Fruit fly (Drosophila melanogaster) whole organism, embryonic: ENCODE measurements around the gene CG14881.
A peak's percentile ranks its signal among the peaks of the same experiment; 100 is the strongest.

Experiments
- B-H2 ChIP-seq: fragments of 200-800 bp; sonication (Bioruptor generic); optimal IDR thresholded peaks from 2 replicates; lab custom pipeline; 2018; ENCODE audit warnings: missing biosample characterization, mild to moderate bottlenecking, missing genetic modification characterization
- BEAF-32 ChIP-seq: fragments of 200-800 bp; sonication (Bioruptor generic); optimal IDR thresholded peaks from 3 replicates; lab custom pipeline; 2017; ENCODE audit warnings: missing biosample characterization, missing genetic modification characterization, mild to moderate bottlenecking, moderate library complexity, missing genetic modification reagents
- CG10209 ChIP-seq: fragments of 200-800 bp; sonication (Bioruptor generic); optimal IDR thresholded peaks from 3 replicates; lab custom pipeline; 2017; ENCODE audit warnings: missing biosample characterization, mild to moderate bottlenecking, missing genetic modification characterization, missing genetic modification reagents
- CG1024 ChIP-seq: fragments of 200-800 bp; sonication (Bioruptor generic); IDR thresholded peaks from 2 replicates; pipeline ENCODE4 v1.3.6; 2022; ENCODE audit warnings: missing biosample characterization, missing genetic modification characterization
- CG13424 ChIP-seq: fragments of 200-800 bp; sonication (Bioruptor generic); optimal IDR thresholded peaks from 2 replicates; lab custom pipeline; 2019; ENCODE audit warnings: missing biosample characterization, mild to moderate bottlenecking, missing genetic modification characterization, moderate library complexity
- CG15514 ChIP-seq: fragments of 200-800 bp; sonication (Bioruptor generic); optimal IDR thresholded peaks from 3 replicates; lab custom pipeline; 2017; ENCODE audit warnings: missing biosample characterization, missing genetic modification characterization, mild to moderate bottlenecking, moderate library complexity, missing genetic modification reagents
- CG15601 ChIP-seq: fragments of 200-800 bp; sonication (Bioruptor generic); optimal IDR thresholded peaks from 3 replicates; lab custom pipeline; 2019; ENCODE audit warnings: missing biosample characterization, mild to moderate bottlenecking, missing genetic modification characterization, moderate library complexity
- CG1602 ChIP-seq: fragments of 200-800 bp; sonication (Bioruptor generic); optimal IDR thresholded peaks from 3 replicates; lab custom pipeline; 2016; ENCODE audit warnings: missing biosample characterization, missing genetic modification characterization
- CG17359 ChIP-seq: fragments of 200-800 bp; sonication (Bioruptor generic); optimal IDR thresholded peaks from 3 replicates; lab custom pipeline; 2018; ENCODE audit warnings: missing biosample characterization, mild to moderate bottlenecking, missing genetic modification characterization, moderate library complexity
- CG2202 ChIP-seq: fragments of 200-800 bp; sonication (Bioruptor generic); optimal IDR thresholded peaks from 2 replicates; lab custom pipeline; 2018; ENCODE audit warnings: missing biosample characterization, mild to moderate bottlenecking, missing genetic modification characterization
- CG2889 ChIP-seq: fragments of 200-800 bp; sonication (Bioruptor generic); IDR thresholded peaks from 3 replicates; pipeline ENCODE4 v1.3.6; 2022; ENCODE audit warnings: missing biosample characterization, missing genetic modification characterization
- CG30431 ChIP-seq: fragments of 200-800 bp; sonication (Bioruptor generic); optimal IDR thresholded peaks from 2 replicates; lab custom pipeline; 2017; ENCODE audit warnings: missing biosample characterization, missing genetic modification characterization
- CG31365 ChIP-seq: fragments of 200-800 bp; sonication (Bioruptor generic); optimal IDR thresholded peaks from 2 replicates; lab custom pipeline; 2018; ENCODE audit warnings: missing biosample characterization, mild to moderate bottlenecking, missing genetic modification characterization
- CG4730 ChIP-seq: fragments of 200-800 bp; sonication (Bioruptor generic); IDR thresholded peaks from 2 replicates; pipeline ENCODE4 v1.3.6; 2022; ENCODE audit warnings: missing biosample characterization, missing genetic modification characterization
- CG5953 ChIP-seq: fragments of 200-800 bp; sonication (Bioruptor generic); IDR thresholded peaks from 2 replicates; pipeline ENCODE4 v1.3.6; 2022; ENCODE audit warnings: missing biosample characterization, missing genetic modification characterization
- CG6689 ChIP-seq: fragments of 200-800 bp; sonication (Bioruptor generic); IDR thresholded peaks from 2 replicates; pipeline ENCODE4 v1.3.6; 2022; ENCODE audit warnings: missing biosample characterization, missing genetic modification characterization
- CG7928 ChIP-seq: fragments of 200-800 bp; sonication (Bioruptor generic); optimal IDR thresholded peaks from 2 replicates; lab custom pipeline; 2017; ENCODE audit warnings: missing biosample characterization, mild to moderate bottlenecking, missing genetic modification characterization
- CG7987 ChIP-seq: fragments of 200-800 bp; sonication (Bioruptor generic); optimal IDR thresholded peaks from 2 replicates; lab custom pipeline; 2018; ENCODE audit warnings: missing biosample characterization, mild to moderate bottlenecking, missing genetic modification characterization, moderate library complexity
- CG8359 ChIP-seq: fragments of 200-800 bp; sonication (Bioruptor generic); optimal IDR thresholded peaks from 2 replicates; lab custom pipeline; 2017; ENCODE audit warnings: missing biosample characterization, mild to moderate bottlenecking, missing genetic modification characterization, borderline replicate concordance
- CG8944 ChIP-seq: fragments of 200-800 bp; sonication (Bioruptor generic); optimal IDR thresholded peaks from 3 replicates; lab custom pipeline; 2016; ENCODE audit warnings: missing biosample characterization, missing genetic modification characterization
- CG9215 ChIP-seq: fragments of 200-800 bp; sonication (Bioruptor generic); IDR thresholded peaks from 2 replicates; pipeline ENCODE4 v1.3.6; 2022; ENCODE audit warnings: missing biosample characterization, missing genetic modification characterization
- CG9797 ChIP-seq: fragments of 200-800 bp; sonication (Bioruptor generic); optimal IDR thresholded peaks from 3 replicates; lab custom pipeline; 2018; ENCODE audit warnings: missing biosample characterization, mild to moderate bottlenecking, missing genetic modification characterization
- Deaf1 ChIP-seq: fragments of 200-800 bp; optimal IDR thresholded peaks from 3 replicates; lab custom pipeline; 2019; ENCODE audit warnings: missing biosample characterization, mild to moderate bottlenecking, missing genetic modification characterization, moderate library complexity
- Dek ChIP-seq: fragments of 200-800 bp; sonication (Bioruptor generic); optimal IDR thresholded peaks from 3 replicates; lab custom pipeline; 2019; ENCODE audit warnings: missing biosample characterization, mild to moderate bottlenecking, missing genetic modification characterization, moderate library complexity
- Dfd ChIP-seq, 2 experiments: fragments of >200 bp; optimal IDR thresholded peaks; 2 replicates each; lab custom pipeline; 2017; ENCODE audit warnings: missing biosample characterization in 2 of 2, missing genetic modification characterization in 2 of 2
- E2f1 ChIP-seq: fragments of 200-800 bp; sonication (Bioruptor generic); IDR thresholded peaks from 2 replicates; pipeline ENCODE4 v1.3.6; 2022; ENCODE audit warnings: missing biosample characterization, missing genetic modification characterization
- HLH54F ChIP-seq: fragments of 200-800 bp; sonication (Bioruptor generic); optimal IDR thresholded peaks from 3 replicates; lab custom pipeline; 2016; ENCODE audit warnings: missing biosample characterization, missing genetic modification characterization
- HmgD ChIP-seq: fragments of 200-800 bp; sonication (Bioruptor generic); optimal IDR thresholded peaks from 3 replicates; lab custom pipeline; 2016; ENCODE audit warnings: missing biosample characterization, missing genetic modification characterization
- Hr78 ChIP-seq, 2 experiments: fragments of 200-800 bp in 1 of 2; fragments of >200 bp in 1 of 2; sonication (Bioruptor generic) in 1 of 2; optimal IDR thresholded peaks; 2 replicates each; lab custom pipeline; 2017 to 2019; ENCODE audit warnings: missing biosample characterization in 2 of 2, missing genetic modification characterization in 2 of 2, mild to moderate bottlenecking in 1 of 2, moderate library complexity in 1 of 2
- Oaz ChIP-seq: fragments of 200-800 bp; sonication (Bioruptor generic); IDR thresholded peaks from 2 replicates; pipeline ENCODE4 v1.3.6; 2022; ENCODE audit warnings: missing biosample characterization, missing genetic modification characterization
- Poxn ChIP-seq: fragments of 200-800 bp; sonication (Bioruptor generic); IDR thresholded peaks from 2 replicates; pipeline ENCODE4 v1.3.6; 2022; ENCODE audit warnings: missing biosample characterization, missing genetic modification characterization
- Spps ChIP-seq: fragments of 200-800 bp; sonication (Bioruptor generic); optimal IDR thresholded peaks from 2 replicates; lab custom pipeline; 2018; ENCODE audit warnings: missing biosample characterization, mild to moderate bottlenecking, missing genetic modification characterization
- ato ChIP-seq: fragments of 200-800 bp; sonication (Bioruptor generic); IDR thresholded peaks from 2 replicates; pipeline ENCODE4 v1.3.6; 2022; ENCODE audit warnings: missing biosample characterization, missing genetic modification characterization; ENCODE audit not compliant: partially characterized antibody
- bbx ChIP-seq: fragments of 200-800 bp; sonication (Bioruptor generic); IDR thresholded peaks from 2 replicates; pipeline ENCODE4 v1.3.6; 2022; ENCODE audit warnings: missing biosample characterization, missing genetic modification characterization; ENCODE audit not compliant: partially characterized antibody
- caup ChIP-seq: fragments of 200-800 bp; sonication (Bioruptor generic); optimal IDR thresholded peaks from 3 replicates; lab custom pipeline; 2017; ENCODE audit warnings: missing biosample characterization, mild to moderate bottlenecking, missing genetic modification characterization, moderate library complexity; ENCODE audit not compliant: severe bottlenecking
- corto ChIP-seq: fragments of 200-800 bp; sonication (Bioruptor generic); optimal IDR thresholded peaks from 2 replicates; lab custom pipeline; 2016; ENCODE audit warnings: missing biosample characterization, mild to moderate bottlenecking, missing genetic modification characterization, moderate library complexity
- crc ChIP-seq: fragments of 200-800 bp; sonication (Bioruptor generic); optimal IDR thresholded peaks from 2 replicates; lab custom pipeline; 2016; ENCODE audit warnings: missing biosample characterization, missing genetic modification characterization
- danr ChIP-seq: fragments of 200-800 bp; sonication (Bioruptor generic); IDR thresholded peaks from 2 replicates; pipeline ENCODE4 v1.3.6; 2022; ENCODE audit warnings: missing biosample characterization, missing genetic modification characterization
- eve ChIP-seq, 2 experiments: fragments of >200 bp; optimal IDR thresholded peaks; 2 replicates each; lab custom pipeline; 2017; ENCODE audit warnings: missing biosample characterization in 2 of 2, missing genetic modification characterization in 2 of 2
- fru ChIP-seq: fragments of >200 bp; optimal IDR thresholded peaks from 2 replicates; lab custom pipeline; 2017
- gcm2 ChIP-seq: fragments of 200-800 bp; sonication (Bioruptor generic); optimal IDR thresholded peaks from 2 replicates; lab custom pipeline; 2016; ENCODE audit warnings: missing biosample characterization, missing genetic modification characterization
- gt ChIP-seq: fragments of 200-800 bp; sonication (Bioruptor generic); IDR thresholded peaks from 2 replicates; pipeline ENCODE4 v1.3.6; 2022; ENCODE audit warnings: missing biosample characterization, missing genetic modification characterization
- ind ChIP-seq: fragments of 200-800 bp; sonication (Bioruptor generic); optimal IDR thresholded peaks from 3 replicates; lab custom pipeline; 2016; ENCODE audit warnings: missing biosample characterization, missing genetic modification characterization
- jing ChIP-seq: fragments of 200-800 bp; sonication (Bioruptor generic); optimal IDR thresholded peaks from 2 replicates; lab custom pipeline; 2018; ENCODE audit warnings: missing biosample characterization, mild to moderate bottlenecking, missing genetic modification characterization
- lov ChIP-seq, 2 experiments: fragments of 200-800 bp in 1 of 2; fragments of >200 bp in 1 of 2; sonication (Bioruptor generic) in 1 of 2; IDR thresholded peaks in 1 of 2; optimal IDR thresholded peaks in 1 of 2; 2 replicates in 1 of 2; 3 replicates in 1 of 2; pipeline versions ENCODE4 v1.3.6 to Lab custom; 2017 to 2022; ENCODE audit warnings: missing biosample characterization in 1 of 2, missing genetic modification characterization in 1 of 2
- phol ChIP-seq: fragments of 200-800 bp; sonication (Bioruptor generic); optimal IDR thresholded peaks from 3 replicates; lab custom pipeline; 2018; ENCODE audit warnings: missing biosample characterization, mild to moderate bottlenecking, missing genetic modification characterization, moderate library complexity
- pita ChIP-seq: fragments of 200-800 bp; sonication (Bioruptor generic); optimal IDR thresholded peaks from 2 replicates; lab custom pipeline; 2017; ENCODE audit warnings: missing biosample characterization, mild to moderate bottlenecking, missing genetic modification characterization
- pnt ChIP-seq: fragments of 200-800 bp; sonication (Bioruptor generic); optimal IDR thresholded peaks from 3 replicates; lab custom pipeline; 2016; ENCODE audit warnings: missing biosample characterization, missing genetic modification characterization
- tgo ChIP-seq: fragments of 200-800 bp; sonication (Bioruptor generic); IDR thresholded peaks from 3 replicates; pipeline ENCODE4 v1.3.6; 2022; ENCODE audit warnings: missing biosample characterization, missing genetic modification characterization
- usp ChIP-seq: fragments of >200 bp; optimal IDR thresholded peaks from 2 replicates; lab custom pipeline; 2017; ENCODE audit warnings: missing biosample characterization, missing genetic modification characterization
- wor ChIP-seq: fragments of 200-800 bp; sonication (Bioruptor generic); IDR thresholded peaks from 2 replicates; pipeline ENCODE4 v1.3.6; 2022; ENCODE audit warnings: missing biosample characterization, missing genetic modification characterization

The CG14881 gene

DNA sequence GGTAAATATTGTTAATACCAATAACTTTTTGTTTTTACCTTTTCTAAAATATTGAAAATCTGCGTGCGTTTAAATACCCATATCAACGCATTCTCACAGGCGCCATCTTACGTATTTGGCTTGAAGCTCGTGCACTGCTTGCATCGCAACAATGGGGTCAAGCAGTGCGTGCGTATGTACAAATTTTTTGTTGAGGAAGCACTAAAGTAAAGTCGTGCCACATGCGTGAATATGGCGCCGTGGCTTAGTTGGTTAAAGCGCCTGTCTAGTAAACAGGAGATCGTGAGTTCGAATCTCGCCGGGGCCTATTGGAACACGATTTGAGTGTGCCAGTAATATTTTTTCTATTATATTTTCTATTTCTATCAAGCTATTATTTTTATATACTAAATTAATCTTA lies 3.0 kb upstream of the CG14881 start (continued):
- TF ChIP-seq lov (optimal IDR thresholded peaks at IDR 0.05; lab: Kevin White, UChicago) (no peak), lov (GFP tag; IDR thresholded peaks at IDR 0.05; lab: Robert Waterston, UW) (0 out of 3 replicates have a peak, but pooled peaks have one; percentile 42), B-H2 (GFP tag; lab: Kevin White, UChicago) (peak; percentile 64), CG30431 (GFP tag; lab: Kevin White, UChicago) (no peak), phol (peak; percentile 41), CG13424 (peak; percentile 30), jing (no peak), CG4730 (no peak), CG9797 (no peak), CG15601 (tag; lab: Kevin White, UChicago) (peak; percentile 31), Deaf1 (no peak), corto (GFP tag; lab: Kevin White, UChicago) (no peak), eve (GFP tag; optimal IDR thresholded peaks at IDR 0.05; lab: Kevin White, UChicago) (no peak), gcm2 (no peak), Dfd (GFP tag; optimal IDR thresholded peaks at IDR 0.05; lab: Kevin White, UChicago) (peak in 1 of 2 experiments; percentile 82), Hr78 (GFP tag; optimal IDR thresholded peaks at IDR 0.05; lab: Kevin White, UChicago) (no peak), E2f1 (GFP tag; lab: Robert Waterston, UW) (no peak), caup (GFP tag; lab: Kevin White, UChicago) (peak; percentile 28), pnt (peak; percentile 4), CG9215 (GFP tag; lab: Robert Waterston, UW) (no peak), usp (no peak), CG2889 (GFP tag; lab: Robert Waterston, UW) (no peak), CG15514 (GFP tag; lab: Kevin White, UChicago) (peak; percentile 23), CG31365 (tag; lab: Kevin White, UChicago) (peak; percentile 100), CG6689 (GFP tag; lab: Robert Waterston, UW) (0 out of 2 replicates have a peak, but pooled peaks have one; percentile 14), danr (GFP tag; lab: Robert Waterston, UW) (no peak), ato (GFP tag; lab: Robert Waterston, UW) (peak; percentile 65), CG17359 (tag; lab: Kevin White, UChicago) (peak; percentile 54), bbx (peak; percentile 65), CG2202 (no peak), Poxn (GFP tag; lab: Robert Waterston, UW) (no peak), Dek (tag; lab: Kevin White, UChicago) (peak; percentile 42), crc (GFP tag; lab: Kevin White, UChicago) (no peak), ind (GFP tag; lab: Kevin White, UChicago) (peak; percentile 11), Spps (tag; lab: Kevin White, UChicago) (no peak), HLH54F (GFP tag; lab: Kevin White, UChicago) (peak; percentile 17), tgo (GFP tag; lab: Robert Waterston, UW) (no peak), gt (GFP tag; lab: Robert Waterston, UW) (no peak), HmgD (peak; percentile 82), Oaz (no peak), pita (no peak), CG10209 (GFP tag; lab: Kevin White, UChicago) (peak; percentile 34), CG1024 (GFP tag; lab: Robert Waterston, UW) (no peak), CG5953 (GFP tag; lab: Robert Waterston, UW) (no peak), BEAF-32 (GFP tag; lab: Kevin White, UChicago) (peak; percentile 3), wor (GFP tag; lab: Robert Waterston, UW) (no peak), CG8359 (GFP tag; lab: Kevin White, UChicago) (no peak), CG7928 (GFP tag; lab: Kevin White, UChicago) (no peak), fru (no peak), CG7987 (GFP tag; lab: Kevin White, UChicago) (peak; percentile 59), CG1602 (GFP tag; lab: Kevin White, UChicago) (peak; percentile 1), CG8944 (GFP tag; lab: Kevin White, UChicago) (peak; percentile 13)
